Fruit fly (Drosophila melanogaster) whole organism, pupa: ENCODE results near the gene Cpr72Ea.
A peak's percentile ranks its signal among the peaks of the same experiment; 100 is the strongest.

Experiments used
- CG10348 ChIP-seq: fragments of 200-800 bp; sonication (Bioruptor generic); IDR thresholded peaks from 2 replicates; pipeline ENCODE4 v1.3.6; 2022; ENCODE audit warnings: missing biosample characterization, missing genetic modification characterization
- CG12605 ChIP-seq: fragments of 200-800 bp; sonication (Bioruptor generic); IDR thresholded peaks from 2 replicates; pipeline ENCODE4 v1.3.6; 2022; ENCODE audit warnings: missing biosample characterization, missing genetic modification characterization
- CG13204 ChIP-seq: fragments of 200-800 bp; sonication (Bioruptor generic); optimal IDR thresholded peaks from 2 replicates; lab custom pipeline; 2018; ENCODE audit warnings: missing biosample characterization, mild to moderate bottlenecking, missing genetic modification characterization, moderate library complexity
- CG14655 ChIP-seq: fragments of 200-800 bp; sonication (Bioruptor generic); optimal IDR thresholded peaks from 3 replicates; lab custom pipeline; 2017; ENCODE audit warnings: mild to moderate bottlenecking, missing biosample characterization, missing genetic modification reagents, missing genetic modification characterization
- CG15710 ChIP-seq: fragments of 200-800 bp; sonication (Bioruptor generic); optimal IDR thresholded peaks from 2 replicates; lab custom pipeline; 2018; ENCODE audit warnings: missing biosample characterization, mild to moderate bottlenecking, missing genetic modification characterization, moderate library complexity
- CG17806 ChIP-seq: fragments of 200-800 bp; sonication (Bioruptor generic); optimal IDR thresholded peaks from 2 replicates; lab custom pipeline; 2018; ENCODE audit warnings: missing biosample characterization, mild to moderate bottlenecking, missing genetic modification characterization, moderate library complexity
- CG32121 ChIP-seq: fragments of 200-800 bp; sonication (Bioruptor generic); IDR thresholded peaks from 2 replicates; pipeline ENCODE4 v1.3.6; 2022; ENCODE audit warnings: missing biosample characterization, missing genetic modification characterization
- CG34367 ChIP-seq: fragments of 200-800 bp; sonication (Bioruptor generic); optimal IDR thresholded peaks from 2 replicates; lab custom pipeline; 2018; ENCODE audit warnings: missing biosample characterization, mild to moderate bottlenecking, missing genetic modification characterization
- CG4496 ChIP-seq: fragments of 200-800 bp; sonication (Bioruptor generic); IDR thresholded peaks from 3 replicates; pipeline ENCODE4 v1.3.6; 2022; ENCODE audit warnings: missing biosample characterization, missing genetic modification characterization
- CG8159 ChIP-seq: fragments of 200-800 bp; sonication (Bioruptor generic); optimal IDR thresholded peaks from 3 replicates; lab custom pipeline; 2018; ENCODE audit warnings: missing biosample characterization, mild to moderate bottlenecking, missing genetic modification characterization, moderate library complexity
- CG8301 ChIP-seq: fragments of 200-800 bp; sonication (Bioruptor generic); optimal IDR thresholded peaks from 2 replicates; lab custom pipeline; 2018; ENCODE audit warnings: missing biosample characterization, mild to moderate bottlenecking, missing genetic modification characterization
- CG9948 ChIP-seq: fragments of 200-800 bp; sonication (Bioruptor generic); optimal IDR thresholded peaks from 2 replicates; lab custom pipeline; 2018; ENCODE audit warnings: missing biosample characterization, mild to moderate bottlenecking, missing genetic modification characterization, moderate library complexity
- D1 ChIP-seq: fragments of 200-800 bp; sonication (Bioruptor generic); optimal IDR thresholded peaks from 2 replicates; lab custom pipeline; 2018; ENCODE audit warnings: missing biosample characterization, mild to moderate bottlenecking, missing genetic modification characterization, moderate library complexity
- EcR ChIP-seq: fragments of 200-800 bp; sonication (Bioruptor generic); optimal IDR thresholded peaks from 3 replicates; lab custom pipeline; 2019; ENCODE audit warnings: missing biosample characterization, missing genetic modification characterization, mild to moderate bottlenecking, moderate library complexity, missing genetic modification reagents
- Ets98B ChIP-seq: fragments of 200-800 bp; sonication (Bioruptor generic); IDR thresholded peaks from 2 replicates; pipeline ENCODE4 v1.3.6; 2022; ENCODE audit warnings: missing biosample characterization, missing genetic modification characterization
- Pif1A ChIP-seq: fragments of 200-800 bp; sonication (Bioruptor generic); optimal IDR thresholded peaks from 3 replicates; lab custom pipeline; 2016; ENCODE audit warnings: missing biosample characterization, missing genetic modification characterization
- Pif1B ChIP-seq: fragments of 200-800 bp; sonication (Bioruptor generic); optimal IDR thresholded peaks from 3 replicates; lab custom pipeline; 2016; ENCODE audit warnings: missing biosample characterization, missing genetic modification characterization
- Snoo ChIP-seq: fragments of 200-800 bp; sonication (Bioruptor generic); optimal IDR thresholded peaks from 3 replicates; lab custom pipeline; 2017; ENCODE audit warnings: missing biosample characterization, mild to moderate bottlenecking, missing genetic modification characterization, inconsistent platforms
- fd96Ca ChIP-seq: fragments of 200-800 bp; sonication (Bioruptor generic); IDR thresholded peaks from 3 replicates; pipeline ENCODE4 v1.3.6; 2022; ENCODE audit warnings: missing biosample characterization, missing genetic modification characterization
- gl ChIP-seq: fragments of 200-800 bp; sonication (Bioruptor generic); optimal IDR thresholded peaks from 2 replicates; lab custom pipeline; 2018; ENCODE audit warnings: missing biosample characterization, mild to moderate bottlenecking, missing genetic modification characterization
- rn ChIP-seq: fragments of 200-800 bp; sonication (Bioruptor generic); IDR thresholded peaks from 2 replicates; pipeline ENCODE4 v1.3.6; 2022; ENCODE audit warnings: missing biosample characterization, missing genetic modification characterization

The Cpr72Ea gene

DNA sequence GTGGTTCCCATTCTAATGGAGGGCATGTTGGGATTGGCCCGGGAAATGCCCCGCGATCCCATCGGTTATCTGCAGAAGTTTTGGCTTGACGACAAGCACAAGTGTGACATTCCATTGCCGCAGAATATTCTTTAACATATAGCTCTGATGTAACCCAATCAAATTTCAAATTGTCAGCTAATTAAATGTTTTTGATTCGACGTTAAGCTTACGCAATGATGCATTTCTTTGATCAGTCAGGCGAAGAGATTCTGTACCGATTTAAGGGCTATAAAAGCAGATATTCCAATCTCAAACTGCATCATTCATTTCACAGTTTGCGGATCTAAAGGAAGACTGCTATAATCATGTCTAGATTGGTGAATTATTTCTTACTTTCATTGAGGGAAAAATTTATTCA is 30.8 kb upstream of the Cpr72Ea start, which contains the start of gene retinin:
TSS of gene retinin (plus strand) at position 301 of the 400 bp plus-strand sequence.
- TF ChIP-seq Pif1A (no peak), CG17806 (tag; lab: Kevin White, UChicago) (no peak), rn (GFP tag; lab: Robert Waterston, UW) (no peak), CG10348 (GFP tag; lab: Robert Waterston, UW) (no peak), CG15710 (no peak), CG8159 (tag; lab: Kevin White, UChicago) (no peak), CG8301 (tag; lab: Kevin White, UChicago) (no peak), D1 (tag; lab: Kevin White, UChicago) (no peak), CG9948 (tag; lab: Kevin White, UChicago) (no peak), gl (tag; lab: Kevin White, UChicago) (no peak), Snoo (tag; lab: Kevin White, UChicago) (no peak), CG34367 (tag; lab: Kevin White, UChicago) (no peak), CG13204 (GFP tag; lab: Kevin White, UChicago) (no peak)
- TF ChIP-seq, all 21 proteins: peak for 0

DNA sequence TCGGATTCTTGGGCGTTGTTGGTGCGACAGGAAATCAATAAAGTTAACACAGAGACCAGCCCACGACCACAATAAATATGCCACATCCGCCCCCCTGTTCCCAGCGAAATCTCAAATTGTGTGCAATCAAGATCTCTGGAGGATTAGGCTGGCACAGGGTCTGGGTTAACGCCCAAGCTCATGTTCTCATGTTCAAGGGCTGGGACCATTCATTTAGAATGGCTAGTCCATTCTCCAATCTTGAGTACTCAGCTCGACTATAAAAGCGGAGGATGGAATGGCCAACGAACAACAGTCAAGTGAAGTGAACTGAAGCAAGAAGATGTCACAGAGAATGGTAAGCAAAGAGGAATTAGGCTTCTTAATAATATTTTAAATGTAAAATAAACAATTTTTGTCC is 29.4 kb upstream of the Cpr72Ea start, which contains the start of gene CG13056:
TSS of gene CG13056 (plus strand) at position 301 of the 400 bp plus-strand sequence.
- TF ChIP-seq CG4496 (GFP tag; lab: Robert Waterston, UW) (no peak), Pif1B (GFP tag; lab: Kevin White, UChicago) (no peak), CG14655 (GFP tag; lab: Kevin White, UChicago) (no peak), CG10348 (GFP tag; lab: Robert Waterston, UW) (no peak), CG13204 (GFP tag; lab: Kevin White, UChicago) (no peak), D1 (tag; lab: Kevin White, UChicago) (no peak), CG12605 (GFP tag; lab: Robert Waterston, UW) (no peak), EcR (GFP tag; lab: Kevin White, UChicago) (no peak), Ets98B (GFP tag; lab: Robert Waterston, UW) (no peak), fd96Ca (no peak), CG9948 (tag; lab: Kevin White, UChicago) (no peak), rn (GFP tag; lab: Robert Waterston, UW) (no peak), CG32121 (no peak), CG8301 (tag; lab: Kevin White, UChicago) (no peak), CG15710 (no peak)

DNA sequence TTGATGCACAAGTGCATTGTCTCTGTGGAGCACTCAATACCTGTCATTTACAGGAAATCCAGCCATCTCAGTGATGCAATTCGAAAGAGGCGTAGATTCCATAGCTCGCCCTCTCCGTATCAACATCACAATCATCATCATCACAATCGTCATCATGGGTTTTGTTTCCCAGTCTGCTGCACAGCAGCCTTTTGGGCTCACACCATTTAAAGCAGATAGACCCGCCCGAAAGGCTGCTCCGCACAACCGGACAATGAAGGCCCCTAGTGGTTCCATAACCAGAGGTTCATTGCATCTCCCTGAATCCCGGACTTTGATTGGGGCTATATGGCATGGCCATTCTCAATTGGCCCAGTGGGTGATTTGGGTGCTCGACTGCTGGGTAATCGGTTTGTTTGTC is 27.5 kb upstream of the Cpr72Ea start:
- TF ChIP-seq EcR (GFP tag; lab: Kevin White, UChicago) (peak; percentile 25), D1 (tag; lab: Kevin White, UChicago) (no peak), rn (GFP tag; lab: Robert Waterston, UW) (no peak), Pif1B (GFP tag; lab: Kevin White, UChicago) (no peak), CG32121 (no peak), CG4496 (GFP tag; lab: Robert Waterston, UW) (peak; percentile 69; the same call in 2 of the 3 replicates), Snoo (tag; lab: Kevin White, UChicago) (no peak), fd96Ca (0 out of 3 replicates have a peak, but pooled peaks have one; percentile 15), gl (tag; lab: Kevin White, UChicago) (no peak), CG13204 (GFP tag; lab: Kevin White, UChicago) (no peak), CG14655 (GFP tag; lab: Kevin White, UChicago) (no peak), CG10348 (GFP tag; lab: Robert Waterston, UW) (no peak), CG8159 (tag; lab: Kevin White, UChicago) (no peak)

- no peak for TF ChIP-seq Snoo (tag; lab: Kevin White, UChicago)
Measured at dm6 chr3L:16337739-16338138, 24.7 kb upstream of the Cpr72Ea start.

dm6 chr3L:16338703-16339102 is 23.7 kb upstream of the Cpr72Ea start, which contains the start of gene CG4998:
TSS of gene CG4998 (plus strand) at chr3L:16339003.
- TF ChIP-seq EcR (GFP tag; lab: Kevin White, UChicago) (no peak), fd96Ca (no peak), CG34367 (tag; lab: Kevin White, UChicago) (no peak), CG8159 (tag; lab: Kevin White, UChicago) (no peak), CG12605 (GFP tag; lab: Robert Waterston, UW) (no peak), CG9948 (tag; lab: Kevin White, UChicago) (no peak), CG4496 (GFP tag; lab: Robert Waterston, UW) (no peak)

DNA sequence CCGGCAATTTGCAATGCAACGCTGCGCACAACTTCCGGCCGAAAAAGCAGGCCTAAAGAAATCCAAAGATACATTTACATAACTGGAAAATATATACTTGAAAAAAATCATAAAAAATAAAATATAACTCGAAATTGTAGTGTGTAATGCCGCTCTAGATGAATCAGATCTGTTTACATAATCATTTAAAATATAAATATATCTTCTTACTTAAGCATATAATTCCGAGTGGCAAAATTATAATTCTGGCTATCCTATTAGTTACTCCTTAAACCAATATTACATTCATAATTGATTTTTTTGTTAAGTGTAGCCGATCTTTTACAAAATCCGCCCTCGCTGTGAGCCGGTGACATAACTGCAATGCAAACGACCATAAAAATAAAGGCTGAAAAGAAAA is 22.9 kb upstream of the Cpr72Ea start:
- TF ChIP-seq CG14655 (GFP tag; lab: Kevin White, UChicago) (no peak), CG8159 (tag; lab: Kevin White, UChicago) (no peak)
- TF ChIP-seq, all 21 proteins: peak for 0

dm6 chr3L:16339873-16340272 is 22.5 kb upstream of the Cpr72Ea start:
- no peak for TF ChIP-seq rn (GFP tag; lab: Robert Waterston, UW)
- peak; percentile 35 for TF ChIP-seq EcR (GFP tag; lab: Kevin White, UChicago)
